Worm (Caenorhabditis elegans) whole organism, mixed stage, embryonic: ENCODE measurements around the gene swt-7.

ENCODE experiments used
- M03D4.4 ChIP-seq: sonication (generic microtip); optimal IDR thresholded peaks from 2 replicates; lab custom pipeline; 2017; ENCODE audit warnings: mild to moderate bottlenecking, missing genetic modification characterization, missing compliant biosample characterization
- bed-3 ChIP-seq: fragments of 200-800 bp; sonication (Bioruptor generic); optimal IDR thresholded peaks from 3 replicates; lab custom pipeline; 2018; ENCODE audit warnings: mild to moderate bottlenecking, missing genetic modification characterization, moderate library complexity, missing compliant biosample characterization
- blmp-1 ChIP-seq: fragments of 150-350 bp; optimal IDR thresholded peaks from 2 replicates; lab custom pipeline; 2014; ENCODE audit warnings: missing biosample characterization, missing genetic modification characterization
- ceh-39 ChIP-seq: fragments of 150-350 bp; optimal IDR thresholded peaks from 2 replicates; lab custom pipeline; 2014; ENCODE audit warnings: missing biosample characterization, missing genetic modification characterization
- ces-1 ChIP-seq: fragments of 150-350 bp; optimal IDR thresholded peaks from 2 replicates; lab custom pipeline; 2014; ENCODE audit warnings: missing biosample characterization, missing genetic modification reagents, missing genetic modification characterization
- cnd-1 ChIP-seq: fragments of 200-800 bp; sonication (Bioruptor generic); optimal IDR thresholded peaks from 2 replicates; lab custom pipeline; 2018; ENCODE audit warnings: mild to moderate bottlenecking, missing genetic modification characterization, missing compliant biosample characterization
- drap-1 ChIP-seq: fragments of 200-800 bp; sonication (Bioruptor generic); optimal IDR thresholded peaks from 3 replicates; lab custom pipeline; 2018; ENCODE audit warnings: mild to moderate bottlenecking, missing genetic modification characterization, missing compliant biosample characterization
- elt-3 ChIP-seq: fragments of 150-350 bp; optimal IDR thresholded peaks from 2 replicates; lab custom pipeline; 2014; ENCODE audit warnings: missing biosample characterization, missing genetic modification characterization
- flh-1 ChIP-seq: fragments of 200-800 bp; sonication (Bioruptor generic); optimal IDR thresholded peaks from 2 replicates; lab custom pipeline; 2018; ENCODE audit warnings: mild to moderate bottlenecking, missing genetic modification characterization, moderate library complexity, missing compliant biosample characterization
- ham-2 ChIP-seq: fragments of 200-800 bp; sonication (Bioruptor generic); optimal IDR thresholded peaks from 2 replicates; lab custom pipeline; 2018; ENCODE audit warnings: mild to moderate bottlenecking, missing genetic modification characterization, missing compliant biosample characterization
- hlh-1 ChIP-seq: fragments of 150-350 bp; optimal IDR thresholded peaks from 2 replicates; lab custom pipeline; 2014; ENCODE audit warnings: missing biosample characterization, missing genetic modification reagents, missing genetic modification characterization
- lin-13 ChIP-seq: fragments of 150-350 bp; optimal IDR thresholded peaks from 2 replicates; lab custom pipeline; 2014; ENCODE audit warnings: missing biosample characterization, missing genetic modification characterization
- lin-32 ChIP-seq: fragments of 200-800 bp; sonication (Bioruptor generic); optimal IDR thresholded peaks from 2 replicates; lab custom pipeline; 2018; ENCODE audit warnings: mild to moderate bottlenecking, missing genetic modification characterization, missing compliant biosample characterization
- lsy-2 ChIP-seq: fragments of 150-350 bp; optimal IDR thresholded peaks from 2 replicates; lab custom pipeline; 2014; ENCODE audit warnings: missing biosample characterization, missing genetic modification characterization
- mab-5 ChIP-seq: fragments of 150-350 bp; optimal IDR thresholded peaks from 2 replicates; lab custom pipeline; 2014; ENCODE audit warnings: missing biosample characterization, missing genetic modification characterization
- mep-1 ChIP-seq: fragments of 150-350 bp; optimal IDR thresholded peaks from 2 replicates; lab custom pipeline; 2017; ENCODE audit warnings: missing biosample characterization, missing genetic modification reagents, missing genetic modification characterization, inconsistent platforms
- mls-2 ChIP-seq: sonication (generic microtip); optimal IDR thresholded peaks from 2 replicates; lab custom pipeline; 2016; ENCODE audit warnings: mild to moderate bottlenecking, missing genetic modification characterization, moderate library complexity, missing compliant biosample characterization
- nhr-12 ChIP-seq: fragments of 150-350 bp; optimal IDR thresholded peaks from 2 replicates; lab custom pipeline; 2014; ENCODE audit warnings: missing biosample characterization, missing genetic modification characterization
- nhr-2 ChIP-seq: fragments of 150-350 bp; optimal IDR thresholded peaks from 2 replicates; lab custom pipeline; 2014; ENCODE audit warnings: missing biosample characterization, missing genetic modification characterization
- nhr-237 ChIP-seq: fragments of 150-350 bp; optimal IDR thresholded peaks from 2 replicates; lab custom pipeline; 2014; ENCODE audit warnings: missing biosample characterization, missing genetic modification characterization
- nhr-28 ChIP-seq: fragments of 150-350 bp; optimal IDR thresholded peaks from 2 replicates; lab custom pipeline; 2014; ENCODE audit warnings: missing biosample characterization, missing genetic modification characterization
- nhr-76 ChIP-seq: sonication (generic microtip); optimal IDR thresholded peaks from 2 replicates; lab custom pipeline; 2017; ENCODE audit warnings: missing biosample characterization, missing genetic modification characterization
- pha-4 ChIP-seq: fragments of 150-350 bp; optimal IDR thresholded peaks from 2 replicates; lab custom pipeline; 2018; ENCODE audit warnings: missing biosample characterization, missing genetic modification reagents, missing genetic modification characterization
- sem-2 ChIP-seq: fragments of 200-800 bp; sonication (Bioruptor generic); optimal IDR thresholded peaks from 2 replicates; lab custom pipeline; 2018; ENCODE audit warnings: mild to moderate bottlenecking, missing genetic modification characterization, missing compliant biosample characterization
- snpc-4 ChIP-seq: fragments of 150-350 bp; optimal IDR thresholded peaks from 2 replicates; lab custom pipeline; 2014; ENCODE audit warnings: missing biosample characterization, missing genetic modification characterization
- sptf-1 ChIP-seq: sonication (generic microtip); optimal IDR thresholded peaks from 2 replicates; lab custom pipeline; 2017; ENCODE audit warnings: mild to moderate bottlenecking, missing genetic modification characterization, moderate library complexity, missing compliant biosample characterization
- tbx-8 ChIP-seq: fragments of 200-800 bp; sonication (Bioruptor generic); optimal IDR thresholded peaks from 2 replicates; lab custom pipeline; 2018; ENCODE audit warnings: mild to moderate bottlenecking, missing genetic modification characterization, moderate library complexity, missing compliant biosample characterization
- unc-120 ChIP-seq: sonication (generic microtip); optimal IDR thresholded peaks from 2 replicates; lab custom pipeline; 2017; ENCODE audit warnings: missing genetic modification characterization, missing compliant biosample characterization; ENCODE audit not compliant: poor library complexity, severe bottlenecking
- unc-39 ChIP-seq: fragments of 150-350 bp; optimal IDR thresholded peaks from 2 replicates; lab custom pipeline; 2014; ENCODE audit warnings: missing biosample characterization, missing genetic modification characterization
- unc-62 ChIP-seq: fragments of 150-350 bp; optimal IDR thresholded peaks from 2 replicates; lab custom pipeline; 2014; ENCODE audit warnings: missing biosample characterization, missing genetic modification reagents, missing genetic modification characterization
- zip-8 ChIP-seq: fragments of 150-350 bp; optimal IDR thresholded peaks from 2 replicates; lab custom pipeline; 2014; ENCODE audit warnings: missing biosample characterization, missing genetic modification characterization
- ztf-11 ChIP-seq: fragments of 150-350 bp; optimal IDR thresholded peaks from 2 replicates; lab custom pipeline; 2014; ENCODE audit warnings: missing biosample characterization, missing genetic modification characterization

Gene swt-7

DNA sequence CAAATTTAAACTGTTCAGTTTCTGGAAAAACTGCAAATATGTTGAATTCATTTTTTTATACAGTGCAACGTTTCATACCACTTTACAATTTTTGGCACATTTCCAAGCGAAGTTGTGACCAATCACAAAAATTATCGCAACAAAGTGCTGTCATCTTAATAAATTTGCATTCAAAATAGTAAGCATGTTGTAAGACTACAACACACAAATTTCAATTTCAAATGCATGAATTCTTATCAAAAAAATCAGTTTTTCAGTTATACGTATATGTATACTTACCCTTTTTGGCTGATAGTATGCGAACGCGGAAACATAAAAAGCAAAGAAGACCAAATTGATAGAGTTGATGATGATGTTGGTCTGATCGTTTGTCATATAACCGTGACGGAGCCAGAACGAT is 403 bp downstream of the swt-7 start:
- TF ChIP-seq lsy-2 (tag; lab: Kevin White, UChicago), result no peak
- TF ChIP-seq mep-1, result no peak
- TF ChIP-seq nhr-76 (tag; lab: Kevin White, UChicago), result no peak
- TF ChIP-seq mab-5, result no peak
- no peak for TF ChIP-seq nhr-12 (tag; lab: Kevin White, UChicago)
- no peak for TF ChIP-seq tbx-8 (GFP tag; lab: Kevin White, UChicago)
- no peak for TF ChIP-seq elt-3
- no peak for TF ChIP-seq ceh-39 (tag; lab: Kevin White, UChicago)
- TF ChIP-seq unc-39 (tag; lab: Kevin White, UChicago), result no peak
- no peak for TF ChIP-seq sem-2
- TF ChIP-seq ham-2 (GFP tag; lab: Kevin White, UChicago), result no peak
- no peak for TF ChIP-seq pha-4 (tag; lab: Kevin White, UChicago)
- TF ChIP-seq flh-1 (GFP tag; lab: Kevin White, UChicago), result no peak
- TF ChIP-seq zip-8 (tag; lab: Kevin White, UChicago), result no peak
- no peak for TF ChIP-seq hlh-1
- TF ChIP-seq sptf-1, result no peak
- TF ChIP-seq blmp-1 (tag; lab: Kevin White, UChicago), result no peak
- no peak for TF ChIP-seq lin-13 (tag; lab: Kevin White, UChicago)
- no peak for TF ChIP-seq snpc-4 (tag; lab: Kevin White, UChicago)

DNA sequence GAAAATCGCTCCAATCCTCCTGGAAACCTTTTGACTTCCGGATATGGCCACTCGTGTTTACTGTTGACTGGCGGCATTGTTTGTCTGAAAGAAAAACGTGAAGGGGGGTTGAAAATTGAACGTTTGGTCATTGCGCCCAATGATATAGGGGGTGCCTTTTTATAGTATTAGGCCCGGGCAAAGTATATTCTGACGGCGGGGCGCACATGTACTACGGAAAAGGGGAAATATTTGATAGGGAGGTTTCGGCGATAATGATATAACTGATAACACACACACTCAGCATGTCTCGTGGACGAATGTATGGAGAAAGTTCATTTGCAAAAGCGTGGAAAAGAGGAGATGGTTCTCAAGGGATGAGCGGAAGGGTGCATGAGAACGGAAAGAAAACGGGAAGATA is 3.0 kb downstream of the swt-7 start, which contains the start of gene cpt-4:
cpt-4 (minus strand) TSS at position 84 of the 400 bp plus-strand sequence.
- TF ChIP-seq sptf-1 (no peak), lin-32 (GFP tag; lab: Kevin White, UChicago) (no peak), elt-3 (peak; percentile 43)
- TF ChIP-seq, all 35 proteins: peak for 1

DNA sequence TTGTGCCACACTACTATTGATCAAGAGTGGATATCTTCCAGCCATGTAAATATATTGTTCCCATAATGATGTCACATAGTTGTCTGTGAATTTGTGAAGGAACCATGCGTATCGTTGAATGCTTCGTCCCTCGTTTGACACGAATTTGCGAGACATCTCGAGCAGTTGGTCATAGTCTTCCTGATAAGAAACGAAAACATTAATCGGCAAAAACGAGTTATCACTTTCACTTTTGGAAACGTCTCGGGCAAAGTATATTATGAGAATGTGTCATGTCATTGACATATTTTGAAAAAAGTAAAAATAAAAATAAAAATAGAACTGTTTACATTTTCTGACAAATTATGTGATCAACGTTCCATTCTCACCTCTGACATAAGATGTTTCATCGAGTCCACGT is 4.2 kb downstream of the swt-7 start:
- TF ChIP-seq ces-1 (GFP tag; lab: Kevin White, UChicago), result no peak
- TF ChIP-seq blmp-1 (tag; lab: Kevin White, UChicago), result no peak
- no peak for TF ChIP-seq lsy-2 (tag; lab: Kevin White, UChicago)
- no peak for TF ChIP-seq sptf-1
- no peak for TF ChIP-seq bed-3 (GFP tag; lab: Kevin White, UChicago)
- no peak for TF ChIP-seq drap-1 (GFP tag; lab: Kevin White, UChicago)
- no peak for TF ChIP-seq pha-4 (tag; lab: Kevin White, UChicago)
- TF ChIP-seq ceh-39 (tag; lab: Kevin White, UChicago), result no peak
- no peak for TF ChIP-seq sem-2
- TF ChIP-seq nhr-76 (tag; lab: Kevin White, UChicago), result no peak
- TF ChIP-seq flh-1 (GFP tag; lab: Kevin White, UChicago), result no peak
- no peak for TF ChIP-seq mep-1
- TF ChIP-seq M03D4.4 (tag; lab: Kevin White, UChicago), result no peak
- TF ChIP-seq ztf-11 (tag; lab: Kevin White, UChicago), result no peak
- TF ChIP-seq mls-2 (tag; lab: Kevin White, UChicago), result no peak
- no peak for TF ChIP-seq elt-3
- TF ChIP-seq hlh-1, result no peak
- no peak for TF ChIP-seq tbx-8 (GFP tag; lab: Kevin White, UChicago)

DNA sequence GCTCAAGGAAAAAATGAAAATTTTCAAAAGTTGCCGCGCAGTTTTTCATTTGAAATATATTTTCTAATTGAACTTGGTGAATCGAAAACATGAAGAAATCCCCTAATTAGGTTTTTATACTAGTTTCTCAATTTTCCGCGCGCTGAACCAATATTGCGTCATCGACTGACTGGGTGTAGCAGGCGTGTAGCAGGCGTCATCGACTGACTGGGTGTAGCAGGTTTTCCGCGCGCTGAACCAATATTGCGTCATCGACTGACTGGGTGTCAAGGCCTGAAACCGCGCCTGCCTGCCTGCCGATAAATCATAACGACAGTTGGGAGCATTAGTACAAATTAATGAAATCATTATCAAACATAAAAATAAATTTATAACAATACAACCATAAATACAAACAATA is 7.3 kb downstream of the swt-7 start:
- TF ChIP-seq zip-8 (tag; lab: Kevin White, UChicago) (peak; percentile 98), nhr-237 (tag; lab: Kevin White, UChicago) (no peak), nhr-2 (tag; lab: Kevin White, UChicago) (peak; percentile 43)

DNA sequence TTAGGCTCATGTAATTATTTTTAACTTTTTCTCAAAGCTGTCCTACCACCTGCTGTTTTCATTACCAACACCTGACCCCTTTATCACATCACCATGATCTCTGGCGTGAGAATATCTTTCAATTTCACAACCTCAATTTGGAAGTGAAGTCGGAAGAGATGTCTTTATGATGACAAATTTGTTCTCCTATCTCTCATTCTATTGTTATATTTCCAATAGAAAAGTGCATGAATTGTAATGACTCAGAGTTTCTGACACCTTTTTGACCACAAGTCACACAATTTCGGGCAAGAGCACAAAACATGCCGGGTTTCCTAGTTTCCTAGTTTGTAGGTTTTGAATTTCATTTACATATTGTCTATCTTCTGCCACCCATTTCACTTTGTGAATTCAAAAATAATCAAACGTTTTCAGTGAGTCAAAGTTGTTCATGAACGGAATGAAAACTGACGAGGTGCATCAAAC is 11.8 kb downstream of the swt-7 start, which contains the start of gene srr-4:
srr-4 (plus strand) TSS at position 415 of the 465 bp plus-strand sequence.
- TF ChIP-seq sptf-1 (no peak), sem-2 (no peak), pha-4 (tag; lab: Kevin White, UChicago) (no peak), elt-3 (no peak), tbx-8 (GFP tag; lab: Kevin White, UChicago) (no peak), unc-62 (GFP tag; lab: Kevin White, UChicago) (no peak), ztf-11 (tag; lab: Kevin White, UChicago) (no peak), nhr-237 (tag; lab: Kevin White, UChicago) (no peak), nhr-28 (tag; lab: Kevin White, UChicago) (no peak), blmp-1 (tag; lab: Kevin White, UChicago) (no peak), drap-1 (GFP tag; lab: Kevin White, UChicago) (no peak), hlh-1 (no peak), unc-120 (tag; lab: Kevin White, UChicago) (no peak), cnd-1 (no peak), mep-1 (no peak), snpc-4 (tag; lab: Kevin White, UChicago) (no peak), mab-5 (no peak), ces-1 (GFP tag; lab: Kevin White, UChicago) (no peak)
- TF ChIP-seq, all 35 proteins: peak for 0
